Fruit fly (Drosophila melanogaster) whole organism, prepupa: ENCODE data around the gene mio.
A peak's percentile ranks its signal among the peaks of the same experiment; 100 is the strongest.

ENCODE experiments used
- Blimp-1 ChIP-seq: fragments of 200-800 bp; sonication (Bioruptor generic); optimal IDR thresholded peaks from 3 replicates; lab custom pipeline; 2017; ENCODE audit warnings: missing biosample characterization, missing genetic modification characterization, mild to moderate bottlenecking, moderate library complexity, missing genetic modification reagents
- CG10631 ChIP-seq: fragments of 200-800 bp; sonication (Bioruptor generic); optimal IDR thresholded peaks from 2 replicates; lab custom pipeline; 2016; ENCODE audit warnings: missing biosample characterization, missing genetic modification characterization
- CG10669 ChIP-seq: fragments of 200-800 bp; sonication (Bioruptor generic); optimal IDR thresholded peaks from 3 replicates; lab custom pipeline; 2018; ENCODE audit warnings: missing biosample characterization, mild to moderate bottlenecking, missing genetic modification characterization, moderate library complexity
- CG11294 ChIP-seq: fragments of 200-800 bp; sonication (Bioruptor generic); IDR thresholded peaks from 2 replicates; pipeline ENCODE4 v1.3.6; 2022; ENCODE audit warnings: missing biosample characterization, missing genetic modification characterization
- CG11762 ChIP-seq: fragments of 200-800 bp; sonication (Bioruptor generic); optimal IDR thresholded peaks from 3 replicates; lab custom pipeline; 2016; ENCODE audit warnings: missing biosample characterization, missing genetic modification characterization; ENCODE audit not compliant: insufficient read depth
- CG11902 ChIP-seq: fragments of 200-800 bp; sonication (Bioruptor generic); optimal IDR thresholded peaks from 3 replicates; lab custom pipeline; 2016; ENCODE audit warnings: missing biosample characterization, missing genetic modification characterization
- CG15336 ChIP-seq: fragments of 200-800 bp; sonication (Bioruptor generic); IDR thresholded peaks from 2 replicates; pipeline ENCODE4 v1.3.6; 2022; ENCODE audit warnings: missing biosample characterization, missing genetic modification characterization
- CG1621 ChIP-seq: fragments of 200-800 bp; sonication (Bioruptor generic); optimal IDR thresholded peaks from 3 replicates; lab custom pipeline; 2018; ENCODE audit warnings: missing biosample characterization, mild to moderate bottlenecking, missing genetic modification characterization
- CG16779 ChIP-seq: fragments of 200-800 bp; sonication (Bioruptor generic); optimal IDR thresholded peaks from 3 replicates; lab custom pipeline; 2017; ENCODE audit warnings: missing biosample characterization, mild to moderate bottlenecking, missing genetic modification characterization
- CG31627 ChIP-seq: fragments of 200-800 bp; sonication (Bioruptor generic); optimal IDR thresholded peaks from 3 replicates; lab custom pipeline; 2016; ENCODE audit warnings: missing biosample characterization, missing genetic modification characterization
- CG32006 ChIP-seq: fragments of 200-800 bp; sonication (Bioruptor generic); optimal IDR thresholded peaks from 3 replicates; lab custom pipeline; 2017; ENCODE audit warnings: missing biosample characterization, mild to moderate bottlenecking, missing genetic modification characterization
- CG34406 ChIP-seq: fragments of 200-800 bp; sonication (Bioruptor generic); optimal IDR thresholded peaks from 3 replicates; lab custom pipeline; 2016; ENCODE audit warnings: missing biosample characterization, missing genetic modification characterization
- CG3919 ChIP-seq: fragments of 200-800 bp; sonication (Bioruptor generic); optimal IDR thresholded peaks from 3 replicates; lab custom pipeline; 2016; ENCODE audit warnings: missing biosample characterization, missing genetic modification characterization
- CG6276 ChIP-seq: fragments of 200-800 bp; sonication (Bioruptor generic); optimal IDR thresholded peaks from 2 replicates; lab custom pipeline; 2017; ENCODE audit warnings: missing biosample characterization, mild to moderate bottlenecking, missing genetic modification characterization
- CG6792 ChIP-seq: fragments of 200-800 bp; sonication (Bioruptor generic); optimal IDR thresholded peaks from 3 replicates; lab custom pipeline; 2016; ENCODE audit warnings: missing biosample characterization, missing genetic modification characterization
- CG6854 ChIP-seq: fragments of 200-800 bp; sonication (Bioruptor generic); optimal IDR thresholded peaks from 2 replicates; lab custom pipeline; 2017; ENCODE audit warnings: missing biosample characterization, mild to moderate bottlenecking, missing genetic modification characterization
- CG8119 ChIP-seq: fragments of 200-800 bp; sonication (Bioruptor generic); IDR thresholded peaks from 3 replicates; pipeline ENCODE4 v1.3.6; 2022; ENCODE audit warnings: missing biosample characterization, missing genetic modification characterization
- CG8319 ChIP-seq: fragments of 200-800 bp; sonication (Bioruptor generic); optimal IDR thresholded peaks from 3 replicates; lab custom pipeline; 2016; ENCODE audit warnings: missing biosample characterization, missing genetic modification characterization
- CG9139 ChIP-seq: fragments of 200-800 bp; sonication (Bioruptor generic); optimal IDR thresholded peaks from 3 replicates; lab custom pipeline; 2017; ENCODE audit warnings: missing biosample characterization, mild to moderate bottlenecking, missing genetic modification characterization
- Eip75B ChIP-seq: fragments of 200-800 bp; sonication (Bioruptor generic); optimal IDR thresholded peaks from 3 replicates; lab custom pipeline; 2016; ENCODE audit warnings: missing biosample characterization, missing genetic modification characterization
- Eip78C ChIP-seq: fragments of 200-800 bp; sonication (Bioruptor generic); peaks from one replicate; lab custom pipeline; 2016; ENCODE audit warnings: missing biosample characterization, missing genetic modification characterization
- Ets21C ChIP-seq: fragments of 200-800 bp; sonication (Bioruptor generic); optimal IDR thresholded peaks from 3 replicates; lab custom pipeline; 2016; ENCODE audit warnings: missing biosample characterization, missing genetic modification characterization
- Gug ChIP-seq: fragments of 200-800 bp; sonication (Bioruptor generic); IDR thresholded peaks from 2 replicates; pipeline ENCODE4 v1.3.6; 2022; ENCODE audit warnings: missing biosample characterization, missing genetic modification characterization
- Hr38 ChIP-seq: sonication (Bioruptor generic); optimal IDR thresholded peaks from 2 replicates; lab custom pipeline; 2016; ENCODE audit warnings: missing biosample characterization, missing genetic modification characterization
- Hr39 ChIP-seq: fragments of 200-800 bp; sonication (Bioruptor generic); optimal IDR thresholded peaks from 2 replicates; lab custom pipeline; 2016; ENCODE audit warnings: missing biosample characterization, missing genetic modification characterization
- Hr4 ChIP-seq: fragments of 200-800 bp; sonication (Bioruptor generic); optimal IDR thresholded peaks from 3 replicates; lab custom pipeline; 2016; ENCODE audit warnings: missing biosample characterization, missing genetic modification characterization
- Met ChIP-seq: fragments of 200-800 bp; sonication (Bioruptor generic); optimal IDR thresholded peaks from 3 replicates; lab custom pipeline; 2016; ENCODE audit warnings: missing biosample characterization, missing genetic modification characterization
- Smox ChIP-seq: fragments of 200-800 bp; sonication (Bioruptor generic); optimal IDR thresholded peaks from 3 replicates; lab custom pipeline; 2016; ENCODE audit warnings: missing biosample characterization, missing genetic modification characterization
- Sox102F ChIP-seq: fragments of 200-800 bp; sonication (Bioruptor generic); optimal IDR thresholded peaks from 2 replicates; lab custom pipeline; 2016; ENCODE audit warnings: missing biosample characterization, mild to moderate bottlenecking, missing genetic modification characterization
- Sox14 ChIP-seq: fragments of 200-800 bp; sonication (Bioruptor generic); optimal IDR thresholded peaks from 3 replicates; lab custom pipeline; 2016; ENCODE audit warnings: missing biosample characterization, missing genetic modification characterization
- Sox15 ChIP-seq: fragments of 200-800 bp; sonication (Bioruptor generic); optimal IDR thresholded peaks from 3 replicates; lab custom pipeline; 2016; ENCODE audit warnings: missing biosample characterization, missing genetic modification characterization
- achi ChIP-seq: fragments of 200-800 bp; sonication (Bioruptor generic); optimal IDR thresholded peaks from 3 replicates; lab custom pipeline; 2016; ENCODE audit warnings: missing biosample characterization, missing genetic modification characterization
- dac ChIP-seq: fragments of 200-800 bp; sonication (Bioruptor generic); optimal IDR thresholded peaks from 2 replicates; lab custom pipeline; 2017; ENCODE audit warnings: missing biosample characterization, mild to moderate bottlenecking, missing genetic modification characterization
- dsx ChIP-seq: fragments of 200-800 bp; optimal IDR thresholded peaks from 3 replicates; lab custom pipeline; 2019; ENCODE audit warnings: missing biosample characterization, mild to moderate bottlenecking, missing genetic modification characterization, moderate library complexity; ENCODE audit not compliant: poor library complexity, severe bottlenecking
- eg ChIP-seq: fragments of 200-800 bp; sonication (Bioruptor generic); IDR thresholded peaks from 3 replicates; pipeline ENCODE4 v1.3.6; 2022; ENCODE audit warnings: missing biosample characterization, missing genetic modification characterization
- esn ChIP-seq: fragments of 200-800 bp; sonication (Bioruptor generic); optimal IDR thresholded peaks from 2 replicates; lab custom pipeline; 2016; ENCODE audit warnings: missing biosample characterization, mild to moderate bottlenecking, missing genetic modification characterization, moderate library complexity
- fd59A ChIP-seq: fragments of 200-800 bp; sonication (Bioruptor generic); optimal IDR thresholded peaks from 2 replicates; lab custom pipeline; 2017; ENCODE audit warnings: missing biosample characterization, mild to moderate bottlenecking, missing genetic modification characterization, missing genetic modification reagents
- fd85E ChIP-seq: fragments of 200-800 bp; sonication (Bioruptor generic); optimal IDR thresholded peaks from 3 replicates; lab custom pipeline; 2016; ENCODE audit warnings: missing biosample characterization, missing genetic modification characterization
- fkh ChIP-seq: fragments of 200-800 bp; sonication (Bioruptor generic); optimal IDR thresholded peaks from 3 replicates; lab custom pipeline; 2017; ENCODE audit warnings: missing biosample characterization, mild to moderate bottlenecking, missing genetic modification characterization, moderate library complexity
- lz ChIP-seq: fragments of 200-800 bp; sonication (Bioruptor generic); optimal IDR thresholded peaks from 3 replicates; lab custom pipeline; 2016; ENCODE audit warnings: missing biosample characterization, missing genetic modification characterization
- net ChIP-seq: fragments of 200-800 bp; sonication (Bioruptor generic); optimal IDR thresholded peaks from 3 replicates; lab custom pipeline; 2016; ENCODE audit warnings: missing biosample characterization, missing genetic modification characterization
- spab ChIP-seq: fragments of 200-800 bp; sonication (Bioruptor generic); optimal IDR thresholded peaks from 2 replicates; lab custom pipeline; 2017; ENCODE audit warnings: missing biosample characterization, mild to moderate bottlenecking, missing genetic modification characterization, missing genetic modification reagents
- ss ChIP-seq, 2 experiments: fragments of 200-800 bp; sonication (Bioruptor generic); optimal IDR thresholded peaks; 2 replicates in 1 of 2; 3 replicates in 1 of 2; lab custom pipeline; 2017 to 2018; ENCODE audit warnings: mild to moderate bottlenecking in 2 of 2, missing biosample characterization in 2 of 2, missing genetic modification characterization in 2 of 2, moderate library complexity in 1 of 2
- svp ChIP-seq: fragments of 200-800 bp; sonication (Bioruptor generic); peaks from one replicate; lab custom pipeline; 2016; ENCODE audit warnings: missing biosample characterization, missing genetic modification characterization
- topi ChIP-seq: fragments of 200-800 bp; sonication (Bioruptor generic); optimal IDR thresholded peaks from 3 replicates; lab custom pipeline; 2016; ENCODE audit warnings: missing biosample characterization, missing genetic modification characterization
- vri ChIP-seq: fragments of 200-800 bp; sonication (Bioruptor generic); optimal IDR thresholded peaks from 3 replicates; lab custom pipeline; 2016; ENCODE audit warnings: missing biosample characterization, mild to moderate bottlenecking, missing genetic modification characterization

Gene mio

DNA sequence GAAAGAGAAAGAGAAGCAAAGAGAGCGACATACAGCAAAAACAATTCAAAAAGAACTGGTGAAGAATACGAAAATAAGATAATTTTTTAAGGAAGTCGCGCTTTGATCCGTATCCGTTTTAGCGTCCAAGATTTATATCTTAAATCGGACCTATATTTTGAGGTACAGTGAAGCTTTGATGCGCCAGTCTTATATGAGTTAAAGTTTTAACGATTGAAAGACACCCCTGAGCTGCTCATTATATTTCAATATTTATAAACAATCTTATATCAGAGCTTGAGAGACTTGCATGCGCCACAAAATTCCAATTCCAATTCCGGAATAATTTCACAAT lies 38.3 kb upstream of the mio start (continued):
- TF ChIP-seq CG16779 (tag; lab: Kevin White, UChicago) (no peak), Hr39 (peak; percentile 27), CG11762 (no peak), Blimp-1 (GFP tag; lab: Kevin White, UChicago) (no peak), fd59A (GFP tag; lab: Kevin White, UChicago) (no peak), lz (GFP tag; lab: Kevin White, UChicago) (no peak), ss (GFP tag; optimal IDR thresholded peaks at IDR 0.05; lab: Kevin White, UChicago) (no peak), CG15336 (GFP tag; lab: Robert Waterston, UW) (no peak; the same call in 1 of the 2 replicates), CG6792 (GFP tag; lab: Kevin White, UChicago) (no peak), CG3919 (GFP tag; lab: Kevin White, UChicago) (no peak), net (GFP tag; lab: Kevin White, UChicago) (no peak), Ets21C (no peak), achi (GFP tag; lab: Kevin White, UChicago) (peak; percentile 35), fkh (GFP tag; lab: Kevin White, UChicago) (no peak)

DNA sequence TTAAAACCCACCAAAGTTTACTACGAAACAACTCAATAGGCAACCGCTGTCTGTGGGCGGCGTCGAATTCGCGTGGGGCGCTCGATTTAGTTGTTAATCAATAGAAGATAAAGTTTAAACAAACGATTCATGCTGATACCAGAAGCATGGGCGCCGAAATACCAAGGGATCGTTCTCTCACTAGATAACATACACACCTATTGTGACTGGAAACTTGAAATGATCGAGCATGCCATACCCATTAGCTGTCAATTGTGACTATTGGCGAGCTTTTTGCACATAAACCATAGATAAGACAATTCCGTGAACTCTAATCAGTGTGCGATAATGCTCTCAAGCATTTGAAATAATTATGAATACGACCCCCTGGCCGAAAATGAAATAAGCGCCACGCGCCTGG lies 37.7 kb upstream of the mio start:
- TF ChIP-seq svp (no peak), CG34406 (GFP tag; lab: Kevin White, UChicago) (no peak), Hr38 (GFP tag; lab: Kevin White, UChicago) (no peak), fkh (GFP tag; lab: Kevin White, UChicago) (peak; percentile 34), dsx (no peak), vri (GFP tag; lab: Kevin White, UChicago) (peak; percentile 19), ss (GFP tag; optimal IDR thresholded peaks at IDR 0.05; lab: Kevin White, UChicago) (no peak), Ets21C (no peak)

DNA sequence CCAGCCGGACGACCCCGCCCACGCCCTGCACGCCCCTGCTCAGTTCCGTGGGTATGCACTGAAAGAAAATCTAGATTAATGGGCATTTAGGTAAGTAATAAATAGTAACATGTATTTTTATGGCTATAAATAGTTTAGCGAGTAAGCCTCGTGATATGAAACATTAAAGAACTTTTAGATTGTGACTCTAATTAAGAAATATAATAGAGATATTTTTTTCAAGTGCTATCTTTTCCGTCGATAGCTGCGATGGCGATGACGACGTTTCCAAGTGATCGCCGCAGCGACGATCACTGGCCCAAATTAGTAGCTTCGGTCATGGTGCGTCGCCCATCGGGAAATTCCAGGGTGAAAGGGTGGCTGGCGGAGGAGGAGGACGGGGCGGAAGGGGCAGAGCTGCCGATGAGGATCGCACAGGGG lies 37.0 kb upstream of the mio start:
- TF ChIP-seq Hr4 (GFP tag; lab: Kevin White, UChicago) (peak; percentile 82), CG6854 (GFP tag; lab: Kevin White, UChicago) (peak; percentile 68), CG15336 (GFP tag; lab: Robert Waterston, UW) (peak; percentile 92), CG10631 (GFP tag; lab: Kevin White, UChicago) (peak; percentile 83), Hr38 (GFP tag; lab: Kevin White, UChicago) (no peak), CG11294 (GFP tag; lab: Robert Waterston, UW) (peak; percentile 76), lz (GFP tag; lab: Kevin White, UChicago) (peak; percentile 81), CG34406 (GFP tag; lab: Kevin White, UChicago) (peak; percentile 87), CG10669 (GFP tag; lab: Kevin White, UChicago) (peak; percentile 83), CG8319 (peak; percentile 72), CG11762 (peak; percentile 71), svp (peak; percentile 94), fkh (GFP tag; lab: Kevin White, UChicago) (peak; percentile 16), CG8119 (peak; percentile 91), Met (GFP tag; lab: Kevin White, UChicago) (peak; percentile 76), Gug (peak; percentile 78), CG9139 (GFP tag; lab: Kevin White, UChicago) (peak; percentile 71), CG32006 (GFP tag; lab: Kevin White, UChicago) (peak; percentile 89), CG31627 (peak; percentile 67), net (GFP tag; lab: Kevin White, UChicago) (peak; percentile 83), fd85E (peak; percentile 35), Hr39 (peak; percentile 70), Sox102F (GFP tag; lab: Kevin White, UChicago) (peak; percentile 80), Sox15 (GFP tag; lab: Kevin White, UChicago) (peak; percentile 74), dac (GFP tag; lab: Kevin White, UChicago) (peak; percentile 65), Ets21C (peak; percentile 54), Smox (GFP tag; lab: Kevin White, UChicago) (peak; percentile 79), CG1621 (tag; lab: Kevin White, UChicago) (peak; percentile 84), eg (GFP tag; lab: Robert Waterston, UW) (peak; percentile 92), Eip78C (peak; percentile 96), Eip75B (GFP tag; lab: Kevin White, UChicago) (peak; percentile 87), achi (GFP tag; lab: Kevin White, UChicago) (peak; percentile 89), CG6276 (GFP tag; lab: Kevin White, UChicago) (peak; percentile 84), topi (GFP tag; lab: Kevin White, UChicago) (peak; percentile 85), CG6792 (GFP tag; lab: Kevin White, UChicago) (peak; percentile 86), Sox14 (GFP tag; lab: Kevin White, UChicago) (peak; percentile 82), CG11902 (GFP tag; lab: Kevin White, UChicago) (peak; percentile 73), esn (peak; percentile 81), spab (GFP tag; lab: Kevin White, UChicago) (peak; percentile 79)
